Fruit fly (Drosophila melanogaster) whole organism, embryonic: ENCODE results near the gene fmt.
A peak's percentile ranks its signal among the peaks of the same experiment; 100 is the strongest.

ENCODE experiments used
- ATbp ChIP-seq: fragments of 200-800 bp; sonication (Bioruptor generic); optimal IDR thresholded peaks from 2 replicates; lab custom pipeline; 2017; ENCODE audit warnings: missing biosample characterization, mild to moderate bottlenecking, missing genetic modification characterization, missing genetic modification reagents
- Adf1 ChIP-seq: fragments of 200-800 bp; sonication (Bioruptor generic); IDR thresholded peaks from 2 replicates; pipeline ENCODE4 v1.3.6; 2022; ENCODE audit warnings: missing biosample characterization, missing genetic modification characterization
- C15 ChIP-seq: fragments of 200-800 bp; sonication (Bioruptor generic); IDR thresholded peaks from 3 replicates; pipeline ENCODE4 v1.3.6; 2022; ENCODE audit warnings: missing biosample characterization, missing genetic modification characterization
- CG1024 ChIP-seq: fragments of 200-800 bp; sonication (Bioruptor generic); IDR thresholded peaks from 2 replicates; pipeline ENCODE4 v1.3.6; 2022; ENCODE audit warnings: missing biosample characterization, missing genetic modification characterization
- CG1602 ChIP-seq: fragments of 200-800 bp; sonication (Bioruptor generic); optimal IDR thresholded peaks from 3 replicates; lab custom pipeline; 2016; ENCODE audit warnings: missing biosample characterization, missing genetic modification characterization
- CG18599 ChIP-seq: fragments of 200-800 bp; sonication (Bioruptor generic); optimal IDR thresholded peaks from 3 replicates; lab custom pipeline; 2017; ENCODE audit warnings: missing biosample characterization, missing genetic modification characterization, mild to moderate bottlenecking, moderate library complexity, missing genetic modification reagents
- CG2120 ChIP-seq: fragments of 200-800 bp; sonication (Bioruptor generic); optimal IDR thresholded peaks from 3 replicates; lab custom pipeline; 2016; ENCODE audit warnings: missing biosample characterization, missing genetic modification characterization
- CG30020 ChIP-seq: fragments of 200-800 bp; optimal IDR thresholded peaks from 2 replicates; lab custom pipeline; 2019; ENCODE audit warnings: missing biosample characterization, mild to moderate bottlenecking, missing genetic modification characterization, moderate library complexity
- CG3163 ChIP-seq: fragments of 200-800 bp; sonication (Bioruptor generic); optimal IDR thresholded peaks from 3 replicates; lab custom pipeline; 2016; ENCODE audit warnings: missing biosample characterization, missing genetic modification characterization
- CG42726 ChIP-seq: fragments of 200-800 bp; sonication (Bioruptor generic); IDR thresholded peaks from 2 replicates; pipeline ENCODE4 v1.3.6; 2022; ENCODE audit warnings: missing biosample characterization, missing genetic modification characterization; ENCODE audit not compliant: partially characterized antibody
- CG6272 ChIP-seq: fragments of 200-800 bp; sonication (Bioruptor generic); IDR thresholded peaks from 2 replicates; pipeline ENCODE4 v1.3.6; 2022; ENCODE audit warnings: missing biosample characterization, missing genetic modification characterization
- CG6689 ChIP-seq: fragments of 200-800 bp; sonication (Bioruptor generic); IDR thresholded peaks from 2 replicates; pipeline ENCODE4 v1.3.6; 2022; ENCODE audit warnings: missing biosample characterization, missing genetic modification characterization
- CG7786 ChIP-seq: fragments of 200-800 bp; sonication (Bioruptor generic); optimal IDR thresholded peaks from 2 replicates; lab custom pipeline; 2016; ENCODE audit warnings: missing biosample characterization, missing genetic modification characterization
- CG7987 ChIP-seq: fragments of 200-800 bp; sonication (Bioruptor generic); optimal IDR thresholded peaks from 2 replicates; lab custom pipeline; 2018; ENCODE audit warnings: missing biosample characterization, mild to moderate bottlenecking, missing genetic modification characterization, moderate library complexity
- CG8924 ChIP-seq: fragments of 200-800 bp; optimal IDR thresholded peaks from 3 replicates; lab custom pipeline; 2019; ENCODE audit warnings: missing biosample characterization, mild to moderate bottlenecking, missing genetic modification characterization, moderate library complexity
- CG9609 ChIP-seq: fragments of 200-800 bp; sonication (Bioruptor generic); optimal IDR thresholded peaks from 3 replicates; lab custom pipeline; 2016; ENCODE audit warnings: missing biosample characterization, missing genetic modification characterization
- Camta ChIP-seq: fragments of 200-800 bp; sonication (Bioruptor generic); optimal IDR thresholded peaks from 2 replicates; lab custom pipeline; 2016; ENCODE audit warnings: missing biosample characterization, missing genetic modification characterization
- CkIIα-i1 ChIP-seq: fragments of 200-800 bp; sonication (Bioruptor generic); IDR thresholded peaks from 2 replicates; pipeline ENCODE4 v1.3.6; 2022; ENCODE audit warnings: missing biosample characterization, missing genetic modification characterization
- CrebB ChIP-seq: fragments of 200-800 bp; sonication (Bioruptor generic); optimal IDR thresholded peaks from 3 replicates; lab custom pipeline; 2018; ENCODE audit warnings: missing biosample characterization, mild to moderate bottlenecking, missing genetic modification characterization
- Deaf1 ChIP-seq: fragments of 200-800 bp; optimal IDR thresholded peaks from 3 replicates; lab custom pipeline; 2019; ENCODE audit warnings: missing biosample characterization, mild to moderate bottlenecking, missing genetic modification characterization, moderate library complexity
- Dll ChIP-seq: fragments of 200-800 bp; sonication (Bioruptor generic); IDR thresholded peaks from 4 replicates; pipeline ENCODE4 v1.3.6; 2022; ENCODE audit warnings: missing biosample characterization, missing genetic modification characterization; ENCODE audit not compliant: partially characterized antibody
- Doc3 ChIP-seq: fragments of 200-800 bp; sonication (Bioruptor generic); IDR thresholded peaks from 3 replicates; pipeline ENCODE4 v1.3.6; 2022; ENCODE audit warnings: missing biosample characterization, missing genetic modification characterization; ENCODE audit not compliant: partially characterized antibody
- E2f1 ChIP-seq: fragments of 200-800 bp; sonication (Bioruptor generic); IDR thresholded peaks from 2 replicates; pipeline ENCODE4 v1.3.6; 2022; ENCODE audit warnings: missing biosample characterization, missing genetic modification characterization
- H15 ChIP-seq: fragments of 200-800 bp; sonication (Bioruptor generic); IDR thresholded peaks from 3 replicates; pipeline ENCODE4 v1.3.6; 2022; ENCODE audit warnings: missing biosample characterization, missing genetic modification characterization
- HLH54F ChIP-seq: fragments of 200-800 bp; sonication (Bioruptor generic); optimal IDR thresholded peaks from 3 replicates; lab custom pipeline; 2016; ENCODE audit warnings: missing biosample characterization, missing genetic modification characterization
- HmgZ ChIP-seq: fragments of 200-800 bp; sonication (Bioruptor generic); optimal IDR thresholded peaks from 2 replicates; lab custom pipeline; 2018; ENCODE audit warnings: missing biosample characterization, mild to moderate bottlenecking, missing genetic modification characterization
- Hmr ChIP-seq: fragments of 200-800 bp; sonication (Bioruptor generic); optimal IDR thresholded peaks from 3 replicates; lab custom pipeline; 2017; ENCODE audit warnings: mild to moderate bottlenecking, missing biosample characterization, missing genetic modification reagents, missing genetic modification characterization
- Hr39 ChIP-seq: fragments of >200 bp; optimal IDR thresholded peaks from 2 replicates; lab custom pipeline; 2017
- MESR4 ChIP-seq: fragments of 200-800 bp; sonication (Bioruptor generic); optimal IDR thresholded peaks from 2 replicates; lab custom pipeline; 2018; ENCODE audit warnings: missing biosample characterization, mild to moderate bottlenecking, missing genetic modification characterization, moderate library complexity
- NFAT ChIP-seq: fragments of 200-800 bp; sonication (Bioruptor generic); IDR thresholded peaks from 2 replicates; pipeline ENCODE4 v1.3.6; 2022; ENCODE audit warnings: missing biosample characterization, missing genetic modification characterization
- PHDP ChIP-seq: fragments of 200-800 bp; sonication (Bioruptor generic); optimal IDR thresholded peaks from 3 replicates; lab custom pipeline; 2018; ENCODE audit warnings: missing biosample characterization, mild to moderate bottlenecking, missing genetic modification characterization, moderate library complexity
- Sry-β ChIP-seq: fragments of 200-800 bp; sonication (Bioruptor generic); optimal IDR thresholded peaks from 2 replicates; lab custom pipeline; 2018; ENCODE audit warnings: missing biosample characterization, mild to moderate bottlenecking, missing genetic modification characterization, moderate library complexity
- Tbp ChIP-seq: fragments of >200 bp; optimal IDR thresholded peaks from 2 replicates; lab custom pipeline; 2018; ENCODE audit warnings: missing biosample characterization, missing genetic modification characterization
- cas ChIP-seq: fragments of 200-800 bp; sonication (Bioruptor generic); IDR thresholded peaks from 2 replicates; pipeline ENCODE4 v1.3.6; 2022; ENCODE audit warnings: missing biosample characterization, missing genetic modification characterization
- ci ChIP-seq: fragments of 200-800 bp; sonication (Bioruptor generic); IDR thresholded peaks from 3 replicates; pipeline ENCODE4 v1.3.6; 2022; ENCODE audit warnings: missing biosample characterization, missing genetic modification characterization
- croc ChIP-seq: fragments of 200-800 bp; sonication (Bioruptor generic); conservative IDR thresholded peaks from 3 replicates; pipeline ENCODE4 v1.3.6; 2022; ENCODE audit warnings: missing biosample characterization, missing genetic modification characterization
- fd3F ChIP-seq: fragments of 200-800 bp; sonication (Bioruptor generic); optimal IDR thresholded peaks from 2 replicates; lab custom pipeline; 2018; ENCODE audit warnings: missing biosample characterization, mild to moderate bottlenecking, missing genetic modification characterization, moderate library complexity
- gsb ChIP-seq: fragments of 200-800 bp; sonication (Bioruptor generic); IDR thresholded peaks from 2 replicates; pipeline ENCODE4 v1.3.6; 2022; ENCODE audit warnings: missing biosample characterization, missing genetic modification characterization
- hbn ChIP-seq: fragments of 200-800 bp; sonication (Bioruptor generic); IDR thresholded peaks from 2 replicates; pipeline ENCODE4 v1.3.6; 2022; ENCODE audit warnings: missing biosample characterization, missing genetic modification characterization; ENCODE audit not compliant: partially characterized antibody
- ken ChIP-seq: fragments of 200-800 bp; sonication (Bioruptor generic); IDR thresholded peaks from 3 replicates; pipeline ENCODE4 v1.3.6; 2022; ENCODE audit warnings: missing biosample characterization, missing genetic modification characterization
- lov ChIP-seq, 2 experiments: fragments of 200-800 bp in 1 of 2; fragments of >200 bp in 1 of 2; sonication (Bioruptor generic) in 1 of 2; IDR thresholded peaks in 1 of 2; optimal IDR thresholded peaks in 1 of 2; 2 replicates in 1 of 2; 3 replicates in 1 of 2; pipeline versions ENCODE4 v1.3.6 to Lab custom; 2017 to 2022; ENCODE audit warnings: missing biosample characterization in 1 of 2, missing genetic modification characterization in 1 of 2
- nom ChIP-seq: fragments of 200-800 bp; sonication (Bioruptor generic); optimal IDR thresholded peaks from 2 replicates; lab custom pipeline; 2017; ENCODE audit warnings: missing biosample characterization, missing genetic modification characterization, mild to moderate bottlenecking, moderate library complexity, missing genetic modification reagents
- pfk ChIP-seq: fragments of 200-800 bp; sonication (Bioruptor generic); optimal IDR thresholded peaks from 2 replicates; lab custom pipeline; 2018; ENCODE audit warnings: missing biosample characterization, mild to moderate bottlenecking, missing genetic modification characterization, moderate library complexity
- psq ChIP-seq: fragments of 200-800 bp; sonication (Bioruptor generic); optimal IDR thresholded peaks from 2 replicates; lab custom pipeline; 2017; ENCODE audit warnings: missing biosample characterization, missing genetic modification characterization
- repo ChIP-seq: fragments of 200-800 bp; sonication (Bioruptor generic); optimal IDR thresholded peaks from 2 replicates; lab custom pipeline; 2016; ENCODE audit warnings: missing biosample characterization, missing genetic modification characterization
- sob ChIP-seq: fragments of 200-800 bp; sonication (Bioruptor generic); IDR thresholded peaks from 2 replicates; pipeline ENCODE4 v1.3.6; 2022; ENCODE audit warnings: missing biosample characterization, missing genetic modification characterization
- stwl ChIP-seq: fragments of 200-800 bp; sonication (Bioruptor generic); optimal IDR thresholded peaks from 3 replicates; lab custom pipeline; 2018; ENCODE audit warnings: missing biosample characterization, mild to moderate bottlenecking, missing genetic modification characterization, moderate library complexity
- wor ChIP-seq: fragments of 200-800 bp; sonication (Bioruptor generic); IDR thresholded peaks from 2 replicates; pipeline ENCODE4 v1.3.6; 2022; ENCODE audit warnings: missing biosample characterization, missing genetic modification characterization

fmt gene

DNA sequence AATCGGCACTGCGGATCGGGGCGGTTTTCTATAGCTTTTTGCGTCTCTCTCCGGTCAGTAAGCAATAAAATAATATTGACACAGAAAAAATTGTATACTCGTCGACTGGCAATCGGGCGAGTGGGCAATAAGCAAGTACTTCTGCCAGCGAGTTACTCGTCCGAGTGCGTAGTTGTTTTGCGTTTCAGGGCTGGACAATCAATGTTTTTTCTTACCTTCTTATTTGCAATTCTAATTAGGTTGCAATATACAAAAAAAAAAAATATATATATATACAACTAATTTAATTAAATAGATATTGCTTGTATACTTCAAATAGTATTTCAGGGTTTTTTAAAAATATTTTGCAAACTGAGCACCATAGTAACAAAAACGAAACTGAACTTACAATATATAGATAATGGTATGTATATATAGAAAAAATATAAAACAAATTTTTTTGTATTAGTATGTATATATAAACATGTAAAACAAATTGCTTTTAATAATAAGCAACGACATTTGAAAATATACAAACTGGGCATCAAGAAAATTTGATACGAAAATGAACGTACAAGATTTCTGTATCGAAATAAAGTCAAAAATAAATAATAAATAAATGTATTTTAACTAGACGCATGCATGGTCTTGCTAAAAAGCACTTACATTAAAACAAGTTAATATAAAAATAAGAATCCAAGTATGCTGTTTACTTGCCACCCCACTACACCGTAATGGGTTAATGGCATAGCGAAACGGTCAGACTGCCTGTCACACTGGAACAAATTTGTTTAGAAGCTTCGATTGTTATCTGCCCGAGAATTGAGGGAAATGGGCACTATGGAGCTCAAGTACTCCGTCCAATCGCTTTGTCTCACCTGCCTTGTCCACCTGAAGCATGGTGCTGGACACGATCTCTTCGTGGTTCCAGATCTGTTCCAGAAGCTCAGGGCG, 15.6 kb upstream of the fmt start, which contains the start of the genes D19A and CG7386 (continued):
- TF ChIP-seq CG8924 (tag; lab: Kevin White, UChicago) (peak; percentile 69), MESR4 (GFP tag; lab: Kevin White, UChicago) (peak; percentile 78), psq (no peak), CG7786 (GFP tag; lab: Kevin White, UChicago) (peak; percentile 56), gsb (GFP tag; lab: Robert Waterston, UW) (peak; percentile 15; the same call in 1 of the 2 replicates), Camta (no peak), CG2120 (GFP tag; lab: Kevin White, UChicago) (peak; percentile 79), Tbp (GFP tag; lab: Kevin White, UChicago) (no peak), wor (GFP tag; lab: Robert Waterston, UW) (peak; percentile 42; the same call in 1 of the 2 replicates), PHDP (tag; lab: Kevin White, UChicago) (peak; percentile 68), Adf1 (no peak), CG3163 (no peak), Dll (GFP tag; lab: Robert Waterston, UW) (no peak), CrebB (no peak), HLH54F (GFP tag; lab: Kevin White, UChicago) (peak; percentile 79), CG6689 (GFP tag; lab: Robert Waterston, UW) (peak; percentile 75), C15 (GFP tag; lab: Robert Waterston, UW) (no peak), CG42726 (GFP tag; lab: Robert Waterston, UW) (no peak), Hr39 (lab: Kevin White, UChicago) (no peak), croc (GFP tag; lab: Robert Waterston, UW) (peak; percentile 14; the same call in 1 of the 3 replicates), CG7987 (peak; percentile 30), fd3F (GFP tag; lab: Kevin White, UChicago) (peak; percentile 3), nom (GFP tag; lab: Kevin White, UChicago) (peak; percentile 24), CG30020 (tag; lab: Kevin White, UChicago) (peak; percentile 29), ATbp (no peak), repo (peak; percentile 6), CkIIα-i1 (GFP tag; lab: Robert Waterston, UW) (no peak), Sry-β (GFP tag; lab: Kevin White, UChicago) (no peak), NFAT (GFP tag; lab: Robert Waterston, UW) (peak; percentile 75), Hmr (GFP tag; lab: Kevin White, UChicago) (peak; percentile 53), hbn (GFP tag; lab: Robert Waterston, UW) (no peak; the same call in 1 of the 2 replicates), stwl (peak; percentile 62), lov (optimal IDR thresholded peaks at IDR 0.05; lab: Kevin White, UChicago) (no peak), lov (GFP tag; IDR thresholded peaks at IDR 0.05; lab: Robert Waterston, UW) (peak; percentile 31; the same call in 1 of the 3 replicates), CG1024 (GFP tag; lab: Robert Waterston, UW) (peak; percentile 57), ken (GFP tag; lab: Robert Waterston, UW) (peak; percentile 59; the same call in 1 of the 3 replicates), CG6272 (peak; percentile 57; the same call in 1 of the 2 replicates), E2f1 (GFP tag; lab: Robert Waterston, UW) (peak; percentile 59), CG18599 (GFP tag; lab: Kevin White, UChicago) (peak; percentile 43), ci (GFP tag; lab: Robert Waterston, UW) (peak; percentile 75), Doc3 (GFP tag; lab: Robert Waterston, UW) (0 out of 3 replicates have a peak, but pooled peaks have one; percentile 25), CG9609 (GFP tag; lab: Kevin White, UChicago) (peak; percentile 45), cas (peak; percentile 46; the same call in 1 of the 2 replicates), CG1602 (no peak), Deaf1 (no peak), H15 (peak; percentile 77), HmgZ (peak; percentile 46), pfk (GFP tag; lab: Kevin White, UChicago) (no peak), sob (GFP tag; lab: Robert Waterston, UW) (peak; percentile 70)
